Worm (Caenorhabditis elegans) whole organism, late embryonic: ENCODE measurements around the gene sri-18.

ENCODE experiments used
- Y22D7AL.16 ChIP-seq: sonication (generic microtip); optimal IDR thresholded peaks from 2 replicates; lab custom pipeline; 2016; ENCODE audit warnings: missing genetic modification characterization, missing compliant biosample characterization
- ceh-31 ChIP-seq: sonication (generic microtip); optimal IDR thresholded peaks from 2 replicates; lab custom pipeline; 2016; ENCODE audit warnings: missing genetic modification characterization, missing compliant biosample characterization
- ceh-34 ChIP-seq: sonication (generic microtip); optimal IDR thresholded peaks from 2 replicates; lab custom pipeline; 2016; ENCODE audit warnings: mild to moderate bottlenecking, missing genetic modification characterization, missing compliant biosample characterization
- fkh-10 ChIP-seq: fragments of 150-350 bp; optimal IDR thresholded peaks from 2 replicates; lab custom pipeline; 2014; ENCODE audit warnings: missing biosample characterization, missing genetic modification reagents, missing genetic modification characterization
- hlh-13 ChIP-seq: fragments of 200-800 bp; sonication (Bioruptor generic); optimal IDR thresholded peaks from 2 replicates; lab custom pipeline; 2018; ENCODE audit warnings: mild to moderate bottlenecking, missing genetic modification characterization, missing compliant biosample characterization
- nfya-1 ChIP-seq: sonication (generic microtip); optimal IDR thresholded peaks from 2 replicates; lab custom pipeline; 2017; ENCODE audit warnings: missing genetic modification characterization, mild to moderate bottlenecking, missing compliant biosample characterization, antibody characterized with exemption, moderate library complexity
- nhr-11 ChIP-seq: fragments of 150-350 bp; optimal IDR thresholded peaks from 2 replicates; lab custom pipeline; 2014; ENCODE audit warnings: missing biosample characterization, missing genetic modification characterization
- pag-3 ChIP-seq: sonication (generic microtip); optimal IDR thresholded peaks from 2 replicates; lab custom pipeline; 2016; ENCODE audit warnings: missing compliant biosample characterization, missing genetic modification characterization, borderline replicate concordance
- pqm-1 ChIP-seq: sonication (generic microtip); optimal IDR thresholded peaks from 2 replicates; lab custom pipeline; 2016; ENCODE audit warnings: missing genetic modification characterization, missing compliant biosample characterization
- rnt-1 ChIP-seq: sonication (generic microtip); optimal IDR thresholded peaks from 2 replicates; lab custom pipeline; 2016; ENCODE audit warnings: missing genetic modification characterization, missing compliant biosample characterization
- sox-4 ChIP-seq: sonication (generic microtip); optimal IDR thresholded peaks from 2 replicates; lab custom pipeline; 2017; ENCODE audit warnings: mild to moderate bottlenecking, missing genetic modification characterization, inconsistent platforms, missing compliant biosample characterization
- tbx-2 ChIP-seq: sonication (generic microtip); optimal IDR thresholded peaks from 2 replicates; lab custom pipeline; 2016; ENCODE audit warnings: missing genetic modification characterization, missing compliant biosample characterization

ce11 chrV:10237959-10238444 is 22.4 kb downstream of the sri-18 start:
- TF ChIP-seq rnt-1 (tag; lab: Kevin White, UChicago) = no peak
- TF ChIP-seq sox-4 (tag; lab: Kevin White, UChicago) = no peak
- TF ChIP-seq nfya-1 (tag; lab: Kevin White, UChicago) = no peak
- TF ChIP-seq ceh-34 = no peak
- TF ChIP-seq pag-3 (tag; lab: Kevin White, UChicago) = no peak
- TF ChIP-seq pqm-1 (tag; lab: Kevin White, UChicago) = no peak
- no peak for TF ChIP-seq hlh-13
- TF ChIP-seq fkh-10 (GFP tag; lab: Kevin White, UChicago) = no peak
- TF ChIP-seq nhr-11 = no peak
- no peak for TF ChIP-seq tbx-2 (tag; lab: Kevin White, UChicago)
- no peak for TF ChIP-seq Y22D7AL.16 (tag; lab: Kevin White, UChicago)
- no peak for TF ChIP-seq ceh-31 (tag; lab: Kevin White, UChicago)
